Worm (Caenorhabditis elegans) whole organism, L1 larva: Measurements from ENCODE around the gene rdy-2.

Experiments used
- C34B4.2 ChIP-seq: sonication (generic microtip); optimal IDR thresholded peaks from 2 replicates; lab custom pipeline; 2017; ENCODE audit warnings: mild to moderate bottlenecking, missing genetic modification characterization, missing compliant biosample characterization
- Y116A8C.19 ChIP-seq: sonication (generic microtip); optimal IDR thresholded peaks from 2 replicates; lab custom pipeline; 2016; ENCODE audit warnings: missing compliant biosample characterization, missing genetic modification characterization, borderline replicate concordance
- aha-1 ChIP-seq: fragments of 150-350 bp; optimal IDR thresholded peaks from 2 replicates; lab custom pipeline; 2014; ENCODE audit warnings: missing biosample characterization, missing genetic modification characterization
- aly-2 ChIP-seq: fragments of 150-350 bp; optimal IDR thresholded peaks from 2 replicates; lab custom pipeline; 2014; ENCODE audit warnings: missing biosample characterization, missing genetic modification characterization
- blmp-1 ChIP-seq: fragments of 150-350 bp; optimal IDR thresholded peaks from 2 replicates; lab custom pipeline; 2014; ENCODE audit warnings: missing biosample characterization, missing genetic modification characterization
- ceh-63 ChIP-seq: fragments of 200-800 bp; sonication (Bioruptor generic); optimal IDR thresholded peaks from 2 replicates; lab custom pipeline; 2018; ENCODE audit warnings: mild to moderate bottlenecking, missing genetic modification characterization, missing compliant biosample characterization
- ceh-90 ChIP-seq: sonication (generic microtip); optimal IDR thresholded peaks from 2 replicates; lab custom pipeline; 2016; ENCODE audit warnings: missing genetic modification characterization, missing compliant biosample characterization
- ces-1 ChIP-seq: fragments of 150-350 bp; optimal IDR thresholded peaks from 2 replicates; lab custom pipeline; 2014; ENCODE audit warnings: missing biosample characterization, missing genetic modification reagents, missing genetic modification characterization
- dpl-1 ChIP-seq, 3 experiments: fragments of 150-350 bp in 2 of 3; sonication (generic microtip) in 1 of 3; optimal IDR thresholded peaks; 2 replicates each; lab custom pipeline; 2014 to 2017; ENCODE audit warnings: missing biosample characterization in 3 of 3, missing genetic modification characterization in 3 of 3, missing genetic modification reagents in 3 of 3
- dsc-1 ChIP-seq: sonication (generic microtip); optimal IDR thresholded peaks from 2 replicates; lab custom pipeline; 2016; ENCODE audit warnings: mild to moderate bottlenecking, missing genetic modification characterization, missing compliant biosample characterization
- efl-1 ChIP-seq, 4 experiments: fragments of 150-350 bp; optimal IDR thresholded peaks in 3 of 4; peaks in 1 of 4; 1 replicate in 1 of 4; 2 replicates in 3 of 4; lab custom pipeline; 2014; ENCODE audit warnings: missing biosample characterization in 2 of 4, missing genetic modification characterization in 2 of 4, missing genetic modification reagents in 2 of 4
- elt-2 ChIP-seq: sonication (generic microtip); optimal IDR thresholded peaks from 2 replicates; lab custom pipeline; 2016; ENCODE audit warnings: missing genetic modification characterization, mild to moderate bottlenecking, inconsistent platforms, missing compliant biosample characterization, missing genetic modification reagents
- elt-3 ChIP-seq, 6 experiments: fragments of 150-350 bp in 1 of 6; sonication (generic microtip); optimal IDR thresholded peaks; 2 replicates each; lab custom pipeline; 2017 to 2018; ENCODE audit warnings: missing biosample characterization in 6 of 6, missing genetic modification characterization in 6 of 6, inconsistent platforms in 1 of 6
- ets-5 ChIP-seq: fragments of 200-800 bp; sonication (Bioruptor generic); IDR thresholded peaks from 2 replicates; pipeline ENCODE4 v1.3.6; 2022; ENCODE audit warnings: missing genetic modification characterization, missing compliant biosample characterization
- fkh-4 ChIP-seq: sonication (generic microtip); optimal IDR thresholded peaks from 2 replicates; lab custom pipeline; 2016; ENCODE audit warnings: missing compliant biosample characterization, missing genetic modification characterization, borderline replicate concordance
- fkh-8 ChIP-seq: sonication (generic microtip); optimal IDR thresholded peaks from 2 replicates; lab custom pipeline; 2016; ENCODE audit warnings: mild to moderate bottlenecking, missing genetic modification characterization, missing compliant biosample characterization
- grh-1 ChIP-seq: fragments of 200-800 bp; sonication (Bioruptor generic); IDR thresholded peaks from 2 replicates; pipeline ENCODE4 v1.3.6; 2022; ENCODE audit warnings: missing genetic modification reagents, missing genetic modification characterization, missing compliant biosample characterization
- hpl-2 ChIP-seq: fragments of 150-350 bp; optimal IDR thresholded peaks from 2 replicates; lab custom pipeline; 2014; ENCODE audit warnings: missing biosample characterization, missing genetic modification reagents, missing genetic modification characterization
- isw-1 ChIP-seq: fragments of 200-800 bp; sonication (Bioruptor generic); IDR thresholded peaks from 2 replicates; pipeline ENCODE4 v1.3.6; 2022; ENCODE audit warnings: missing genetic modification characterization, missing compliant biosample characterization
- lin-15B ChIP-seq: fragments of 150-350 bp; sonication (generic microtip); optimal IDR thresholded peaks from 3 replicates; lab custom pipeline; 2014; ENCODE audit warnings: missing biosample characterization, missing genetic modification characterization
- lin-35 ChIP-seq, 2 experiments: fragments of 150-350 bp; optimal IDR thresholded peaks; 2 replicates each; lab custom pipeline; 2014; ENCODE audit warnings: missing biosample characterization in 2 of 2, missing genetic modification characterization in 2 of 2, missing genetic modification reagents in 2 of 2
- lsy-2 ChIP-seq, 2 experiments: fragments of 150-350 bp; optimal IDR thresholded peaks; 2 replicates each; lab custom pipeline; 2014; ENCODE audit warnings: missing biosample characterization in 2 of 2, missing genetic modification characterization in 2 of 2
- mep-1 ChIP-seq: fragments of 150-350 bp; optimal IDR thresholded peaks from 2 replicates; lab custom pipeline; 2014; ENCODE audit warnings: missing biosample characterization, missing genetic modification characterization
- nhr-11 ChIP-seq: fragments of 150-350 bp; optimal IDR thresholded peaks from 2 replicates; lab custom pipeline; 2014; ENCODE audit warnings: missing biosample characterization, missing genetic modification characterization
- nhr-12 ChIP-seq: sonication (generic microtip); optimal IDR thresholded peaks from 2 replicates; lab custom pipeline; 2017; ENCODE audit warnings: missing biosample characterization, missing genetic modification characterization
- nhr-19 ChIP-seq: fragments of 200-800 bp; sonication (Bioruptor generic); conservative IDR thresholded peaks from 2 replicates; pipeline ENCODE4 v1.3.6; 2022; ENCODE audit warnings: missing genetic modification characterization, missing compliant biosample characterization
- nhr-20 ChIP-seq: sonication (generic microtip); optimal IDR thresholded peaks from 2 replicates; lab custom pipeline; 2016; ENCODE audit warnings: mild to moderate bottlenecking, missing genetic modification characterization, missing compliant biosample characterization
- nhr-71 ChIP-seq: sonication (generic microtip); optimal IDR thresholded peaks from 2 replicates; lab custom pipeline; 2016; ENCODE audit warnings: mild to moderate bottlenecking, missing genetic modification characterization, moderate library complexity, missing compliant biosample characterization
- nhr-85 ChIP-seq: sonication (generic microtip); peaks from one replicate; lab custom pipeline; 2016; ENCODE audit warnings: missing genetic modification characterization, inconsistent platforms, missing compliant biosample characterization
- nhr-90 ChIP-seq: sonication (generic microtip); optimal IDR thresholded peaks from 2 replicates; lab custom pipeline; 2016; ENCODE audit warnings: mild to moderate bottlenecking, missing genetic modification characterization, missing compliant biosample characterization; ENCODE audit not compliant: poor library complexity
- snu-23 ChIP-seq: sonication (generic microtip); optimal IDR thresholded peaks from 2 replicates; lab custom pipeline; 2016; ENCODE audit warnings: missing genetic modification characterization, missing compliant biosample characterization
- sup-37 ChIP-seq: fragments of 200-800 bp; sonication (Bioruptor generic); optimal IDR thresholded peaks from 2 replicates; lab custom pipeline; 2018; ENCODE audit warnings: mild to moderate bottlenecking, missing genetic modification characterization, missing compliant biosample characterization
- swsn-7 ChIP-seq: sonication (generic microtip); optimal IDR thresholded peaks from 2 replicates; lab custom pipeline; 2016; ENCODE audit warnings: missing genetic modification characterization, missing compliant biosample characterization
- tbx-2 ChIP-seq: sonication (generic microtip); optimal IDR thresholded peaks from 2 replicates; lab custom pipeline; 2016; ENCODE audit warnings: missing genetic modification characterization, missing compliant biosample characterization
- tlp-1 ChIP-seq: fragments of 150-350 bp; optimal IDR thresholded peaks from 2 replicates; lab custom pipeline; 2014; ENCODE audit warnings: missing biosample characterization, missing genetic modification characterization
- unc-30 ChIP-seq: sonication (generic microtip); optimal IDR thresholded peaks from 2 replicates; lab custom pipeline; 2017; ENCODE audit warnings: missing biosample characterization, missing genetic modification characterization
- unc-86 ChIP-seq: sonication (generic microtip); optimal IDR thresholded peaks from 2 replicates; lab custom pipeline; 2016; ENCODE audit warnings: missing genetic modification characterization, missing compliant biosample characterization
- vab-15 ChIP-seq: sonication (generic microtip); optimal IDR thresholded peaks from 2 replicates; lab custom pipeline; 2017; ENCODE audit warnings: missing genotype, mild to moderate bottlenecking, missing genetic modification characterization, missing compliant biosample characterization
- ztf-4 ChIP-seq: fragments of 150-350 bp; optimal IDR thresholded peaks from 2 replicates; lab custom pipeline; 2014; ENCODE audit warnings: missing biosample characterization, missing genetic modification characterization

rdy-2 gene

DNA sequence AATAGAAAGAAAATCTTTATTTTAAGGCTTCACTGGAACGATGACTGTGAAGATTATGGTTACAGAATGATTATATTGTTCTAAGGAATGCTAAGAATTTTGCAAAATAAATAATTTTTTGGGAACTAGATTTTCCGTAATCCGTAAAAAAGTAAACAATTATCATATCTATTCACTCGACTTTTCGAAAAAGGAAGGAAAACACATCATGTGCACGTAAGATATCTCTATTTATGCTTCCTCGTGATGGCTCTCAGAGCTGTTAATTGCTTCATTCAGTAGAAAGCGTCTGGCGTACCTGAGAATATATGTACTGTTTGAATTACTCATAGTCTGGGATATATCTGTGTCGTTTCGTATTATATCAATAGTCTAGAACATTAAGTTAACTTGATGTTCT, 19.0 kb upstream of the rdy-2 start, which contains the start of gene srd-11:
TSS of gene srd-11 (minus strand) at position 101 of the 400 bp plus-strand sequence.
- no peak for TF ChIP-seq ceh-90 (tag; lab: Kevin White, UChicago)
- no peak for TF ChIP-seq efl-1 (optimal IDR thresholded peaks at IDR 0.05; lab: Kevin White, UChicago)
- TF ChIP-seq efl-1 (GFP tag; optimal IDR thresholded peaks at IDR 0.05 in 1 of 2; lab: Kevin White, UChicago), result peak in 1 of 2 experiments; percentile 26
- TF ChIP-seq, all 84 proteins: peak for 1

DNA sequence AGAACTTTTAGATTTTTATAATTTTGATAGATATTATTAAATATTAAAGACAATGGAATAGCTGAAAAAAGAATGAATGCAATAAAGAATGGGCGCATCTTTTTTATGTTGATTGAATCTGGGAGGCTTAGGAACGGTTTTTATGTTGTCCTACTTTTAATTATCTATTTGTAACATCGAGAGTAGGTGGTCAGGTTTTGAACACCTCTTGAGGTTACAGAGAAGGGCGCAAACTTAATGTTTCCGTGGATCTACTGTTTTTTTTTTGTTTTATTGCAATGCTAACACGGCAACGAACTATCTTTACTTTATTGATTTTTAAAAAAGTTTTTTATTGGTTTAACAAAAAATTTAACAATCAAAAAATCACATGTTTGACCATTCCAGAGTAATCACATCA, 13.1 kb upstream of the rdy-2 start, which contains the start of gene F53F4.7:
TSS of gene F53F4.7 (minus strand) at position 101 of the 400 bp plus-strand sequence.
- TF ChIP-seq mep-1, result no peak
- TF ChIP-seq lin-15B (tag; lab: Kevin White, UChicago), result no peak
- no peak for TF ChIP-seq sup-37 (GFP tag; lab: Kevin White, UChicago)
- TF ChIP-seq ztf-4 (tag; lab: Kevin White, UChicago), result no peak
- no peak for TF ChIP-seq hpl-2 (GFP tag; lab: Kevin White, UChicago)
- TF ChIP-seq C34B4.2 (tag; lab: Kevin White, UChicago), result no peak
- TF ChIP-seq grh-1 (GFP tag; lab: Robert Waterston, UW), result no peak
- no peak for TF ChIP-seq isw-1
- no peak for TF ChIP-seq ces-1 (GFP tag; lab: Kevin White, UChicago)
- no peak for TF ChIP-seq ets-5 (GFP tag; lab: Robert Waterston, UW)
- TF ChIP-seq elt-2, result no peak
- no peak for TF ChIP-seq fkh-8 (tag; lab: Kevin White, UChicago)
- no peak for TF ChIP-seq dsc-1

ce11 chrV:13611782-13612181, 11.0 kb upstream of the rdy-2 start, which contains the start of gene spig-9:
Gene spig-9 (minus strand): TSS chrV:13611882.
- no peak for TF ChIP-seq aha-1 (tag; lab: Kevin White, UChicago)
- TF ChIP-seq ztf-4 (tag; lab: Kevin White, UChicago), result no peak
- TF ChIP-seq unc-86 (tag; lab: Kevin White, UChicago), result no peak
- TF ChIP-seq unc-30 (tag; lab: Kevin White, UChicago), result no peak
- no peak for TF ChIP-seq nhr-12 (tag; lab: Kevin White, UChicago)
- TF ChIP-seq nhr-11 (tag; lab: Kevin White, UChicago), result no peak
- no peak for TF ChIP-seq vab-15 (tag; lab: Kevin White, UChicago)
- TF ChIP-seq, all 84 proteins: peak for 0

DNA sequence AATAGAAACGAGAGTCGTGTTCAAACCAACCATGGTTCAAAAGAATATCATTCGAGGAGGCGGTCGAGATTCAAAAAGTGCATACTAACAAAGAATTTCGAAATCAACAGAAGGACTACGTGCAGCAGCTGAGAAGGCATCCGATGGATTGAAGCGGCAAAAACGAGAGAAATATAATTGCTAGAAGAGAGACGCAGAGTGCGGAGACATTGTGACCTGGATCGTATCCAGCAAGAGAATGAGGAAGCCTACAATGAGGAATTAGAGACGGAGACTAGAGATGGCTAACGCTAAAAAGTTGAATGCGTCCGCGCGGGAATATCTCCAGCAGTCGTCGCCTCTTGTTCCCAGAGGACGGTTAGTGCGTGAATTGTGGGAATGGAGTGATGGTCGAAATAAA, 9.0 kb upstream of the rdy-2 start:
- peak; percentile 61 for TF ChIP-seq blmp-1 (tag; lab: Kevin White, UChicago)
- TF ChIP-seq aly-2, result no peak

DNA sequence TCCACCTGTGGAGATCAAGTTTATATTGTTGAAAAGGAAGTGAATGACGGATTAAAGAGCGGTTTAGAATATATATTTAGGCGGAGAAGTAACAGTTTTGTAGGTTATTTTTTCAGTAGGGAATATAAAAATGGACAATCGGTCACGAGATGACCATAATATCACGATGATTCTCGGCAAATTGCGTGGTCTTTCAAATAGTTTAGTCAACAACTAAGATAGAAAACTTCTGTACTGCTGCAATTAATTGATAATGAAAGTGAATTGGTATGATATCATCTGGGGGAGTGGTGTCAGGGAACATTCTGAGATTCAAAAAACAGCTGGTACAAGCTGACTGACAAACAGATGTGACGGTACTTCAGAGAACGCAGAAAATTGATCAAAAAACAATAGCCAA, 7.7 kb upstream of the rdy-2 start:
- no peak for TF ChIP-seq ceh-63 (GFP tag; lab: Kevin White, UChicago)
- peak; percentile 20; the same call in 1 of the 2 replicates for TF ChIP-seq nhr-19 (GFP tag; lab: Robert Waterston, UW)
- TF ChIP-seq fkh-4 (tag; lab: Kevin White, UChicago), result no peak
- TF ChIP-seq nhr-71, result peak; percentile 44
- peak in 1 of 2 experiments; percentile 42 for TF ChIP-seq lin-35 (GFP tag; optimal IDR thresholded peaks at IDR 0.05; lab: Kevin White, UChicago)
- no peak for TF ChIP-seq tlp-1
- no peak for TF ChIP-seq mep-1
- peak; percentile 46 for TF ChIP-seq snu-23 (GFP tag; lab: Kevin White, UChicago)
- no peak for TF ChIP-seq swsn-7 (tag; lab: Kevin White, UChicago)
- no peak for TF ChIP-seq lsy-2 (tag; optimal IDR thresholded peaks at IDR 0.05; lab: Kevin White, UChicago)
- TF ChIP-seq Y116A8C.19 (tag; lab: Kevin White, UChicago), result no peak
- TF ChIP-seq nhr-90 (tag; lab: Kevin White, UChicago), result peak; percentile 15
- no peak for TF ChIP-seq nhr-12 (tag; lab: Kevin White, UChicago)
- peak; percentile 62 for TF ChIP-seq nhr-20 (tag; lab: Kevin White, UChicago)
- peak; percentile 45 for TF ChIP-seq vab-15 (tag; lab: Kevin White, UChicago)
- TF ChIP-seq nhr-85 (tag; lab: Kevin White, UChicago), result peak; percentile 92
- TF ChIP-seq blmp-1 (tag; lab: Kevin White, UChicago), result peak; percentile 81
- peak in 2 of 6 experiments; percentile 35 to 82 for TF ChIP-seq elt-3 (tag; optimal IDR thresholded peaks at IDR 0.05; lab: Kevin White, UChicago)
- no peak for TF ChIP-seq aha-1 (tag; lab: Kevin White, UChicago)
- peak; percentile 33 for TF ChIP-seq tbx-2
- TF ChIP-seq dpl-1 (GFP tag; optimal IDR thresholded peaks at IDR 0.05; lab: Kevin White, UChicago), result no peak
